Worm (Caenorhabditis elegans) whole organism, young adult: ENCODE data around the gene K02E7.11.
A peak's percentile ranks its signal among the peaks of the same experiment; 100 is the strongest.

Source experiments
- F23B12.7 ChIP-seq: sonication (generic microtip); optimal IDR thresholded peaks from 2 replicates; lab custom pipeline; 2017; ENCODE audit warnings: missing genetic modification characterization, mild to moderate bottlenecking, missing compliant biosample characterization, antibody characterized with exemption, moderate library complexity; ENCODE audit not compliant: insufficient read depth
- Y67H2A.10 ChIP-seq: fragments of 200-800 bp; sonication (Bioruptor generic); conservative IDR thresholded peaks from 2 replicates; pipeline ENCODE4 v1.3.6; 2022; ENCODE audit warnings: missing genetic modification reagents, missing genetic modification characterization, missing compliant biosample characterization
- aptf-3 ChIP-seq: fragments of 200-800 bp; sonication (Bioruptor generic); IDR thresholded peaks from 2 replicates; pipeline ENCODE4 v1.3.6; 2022; ENCODE audit warnings: missing genetic modification characterization, missing compliant biosample characterization
- athp-1 ChIP-seq: sonication (generic microtip); optimal IDR thresholded peaks from 2 replicates; lab custom pipeline; 2017; ENCODE audit warnings: mild to moderate bottlenecking, missing genetic modification characterization, missing compliant biosample characterization
- attf-5 ChIP-seq: fragments of 200-800 bp; sonication (Bioruptor generic); optimal IDR thresholded peaks from 2 replicates; lab custom pipeline; 2018; ENCODE audit warnings: mild to moderate bottlenecking, missing genetic modification characterization, missing compliant biosample characterization
- cebp-1 ChIP-seq, 2 experiments: fragments of 200-800 bp in 1 of 2; sonication (Bioruptor generic) in 1 of 2; sonication (generic microtip) in 1 of 2; IDR thresholded peaks in 1 of 2; optimal IDR thresholded peaks in 1 of 2; 2 replicates each; pipeline versions ENCODE4 v1.3.6 to Lab custom; 2017 to 2022; ENCODE audit warnings: missing compliant biosample characterization in 2 of 2, missing genetic modification characterization in 2 of 2, mild to moderate bottlenecking in 1 of 2, missing genetic modification reagents in 1 of 2, moderate library complexity in 1 of 2
- die-1 ChIP-seq: sonication (generic microtip); optimal IDR thresholded peaks from 2 replicates; lab custom pipeline; 2016; ENCODE audit warnings: missing genotype, mild to moderate bottlenecking, missing genetic modification characterization, missing compliant biosample characterization
- efl-1 ChIP-seq: fragments of 150-350 bp; optimal IDR thresholded peaks from 2 replicates; lab custom pipeline; 2014; ENCODE audit warnings: missing biosample characterization, missing genetic modification reagents, missing genetic modification characterization
- egl-18 ChIP-seq: fragments of 200-800 bp; sonication (Bioruptor generic); IDR thresholded peaks from 2 replicates; pipeline ENCODE4 v1.3.6; 2022; ENCODE audit warnings: missing genetic modification reagents, missing genetic modification characterization, missing compliant biosample characterization
- egrh-3 ChIP-seq: fragments of 200-800 bp; sonication (Bioruptor generic); IDR thresholded peaks from 2 replicates; pipeline ENCODE4 v1.3.6; 2022; ENCODE audit warnings: missing genetic modification reagents, missing genetic modification characterization, missing compliant biosample characterization
- ekl-4 ChIP-seq: fragments of 200-800 bp; sonication (Bioruptor generic); IDR thresholded peaks from 2 replicates; pipeline ENCODE4 v1.3.6; 2022; ENCODE audit warnings: missing genetic modification reagents, missing genetic modification characterization, missing compliant biosample characterization
- ets-4 ChIP-seq: fragments of 200-800 bp; sonication (Bioruptor generic); optimal IDR thresholded peaks from 2 replicates; lab custom pipeline; 2018; ENCODE audit warnings: mild to moderate bottlenecking, missing genetic modification characterization, missing compliant biosample characterization
- him-1 ChIP-seq: sonication (generic microtip); optimal IDR thresholded peaks from 2 replicates; lab custom pipeline; 2016; ENCODE audit warnings: missing genotype, missing genetic modification reagents, missing genetic modification characterization, missing compliant biosample characterization
- hrde-1 ChIP-seq: sonication (generic microtip); optimal IDR thresholded peaks from 2 replicates; lab custom pipeline; 2016; ENCODE audit warnings: missing genetic modification characterization, mild to moderate bottlenecking, missing compliant biosample characterization, moderate library complexity, missing genotype, missing genetic modification reagents, borderline replicate concordance
- lag-1 ChIP-seq: fragments of 200-800 bp; sonication (Bioruptor generic); IDR thresholded peaks from 2 replicates; pipeline ENCODE4 v1.3.6; 2022; ENCODE audit warnings: missing genetic modification reagents, missing genetic modification characterization, missing compliant biosample characterization
- lin-26 ChIP-seq: fragments of 200-800 bp; sonication (Bioruptor generic); IDR thresholded peaks from 2 replicates; pipeline ENCODE4 v1.3.6; 2022; ENCODE audit warnings: missing genetic modification reagents, missing genetic modification characterization, missing compliant biosample characterization
- lsy-27 ChIP-seq: sonication (generic microtip); optimal IDR thresholded peaks from 2 replicates; lab custom pipeline; 2017; ENCODE audit warnings: missing genetic modification characterization, mild to moderate bottlenecking, missing compliant biosample characterization, antibody characterized with exemption, missing genotype, borderline replicate concordance; ENCODE audit not compliant: insufficient read depth
- madf-10 ChIP-seq: sonication (generic microtip); optimal IDR thresholded peaks from 2 replicates; lab custom pipeline; 2016; ENCODE audit warnings: mild to moderate bottlenecking, missing genetic modification characterization, missing compliant biosample characterization
- madf-8 ChIP-seq: fragments of 200-800 bp; sonication (Bioruptor generic); conservative IDR thresholded peaks from 2 replicates; pipeline ENCODE4 v1.3.6; 2022; ENCODE audit warnings: missing genetic modification reagents, missing genetic modification characterization, missing compliant biosample characterization
- mel-28 ChIP-seq: sonication (generic microtip); optimal IDR thresholded peaks from 2 replicates; lab custom pipeline; 2016; ENCODE audit warnings: borderline replicate concordance, mild to moderate bottlenecking, missing genetic modification characterization, missing compliant biosample characterization
- mxl-1 ChIP-seq: sonication (generic microtip); optimal IDR thresholded peaks from 2 replicates; lab custom pipeline; 2016; ENCODE audit warnings: missing genetic modification characterization, missing compliant biosample characterization
- nhr-179 ChIP-seq: sonication (generic microtip); optimal IDR thresholded peaks from 2 replicates; lab custom pipeline; 2016; ENCODE audit warnings: mild to moderate bottlenecking, missing genetic modification characterization, missing compliant biosample characterization
- nhr-80 ChIP-seq: sonication (generic microtip); optimal IDR thresholded peaks from 2 replicates; lab custom pipeline; 2016; ENCODE audit warnings: missing genetic modification characterization, missing compliant biosample characterization
- pbrm-1 ChIP-seq: fragments of 200-800 bp; sonication (Bioruptor generic); IDR thresholded peaks from 2 replicates; pipeline ENCODE4 v1.3.6; 2022; ENCODE audit warnings: missing genetic modification reagents, missing genetic modification characterization, missing compliant biosample characterization
- pha-4 ChIP-seq: fragments of 150-350 bp; sonication (generic microtip); optimal IDR thresholded peaks from 2 replicates; lab custom pipeline; 2014; ENCODE audit warnings: missing biosample characterization, missing genetic modification reagents, missing genetic modification characterization
- rpc-1 ChIP-seq, 2 experiments: fragments of 150-350 bp in 1 of 2; sonication (generic microtip) in 1 of 2; optimal IDR thresholded peaks; 2 replicates each; lab custom pipeline; 2014 to 2018; ENCODE audit warnings: missing biosample characterization in 1 of 2, missing genetic modification characterization in 1 of 2, missing genetic modification reagents in 1 of 2, missing genotype in 1 of 2
- sdz-38 ChIP-seq: sonication (generic microtip); optimal IDR thresholded peaks from 2 replicates; lab custom pipeline; 2016; ENCODE audit warnings: missing genotype, missing genetic modification characterization, missing compliant biosample characterization
- sea-2 ChIP-seq: fragments of 200-800 bp; sonication (Bioruptor generic); IDR thresholded peaks from 2 replicates; pipeline ENCODE4 v1.3.6; 2022; ENCODE audit warnings: missing genetic modification characterization, missing compliant biosample characterization
- sptf-2 ChIP-seq: fragments of 200-800 bp; sonication (Bioruptor generic); optimal IDR thresholded peaks from 2 replicates; lab custom pipeline; 2018; ENCODE audit warnings: mild to moderate bottlenecking, missing genetic modification characterization, missing compliant biosample characterization
- tbp1 ChIP-seq: fragments of 200-800 bp; sonication (Bioruptor generic); optimal IDR thresholded peaks from 2 replicates; lab custom pipeline; 2018; ENCODE audit warnings: mild to moderate bottlenecking, missing genetic modification characterization, missing compliant biosample characterization
- tbx-9 ChIP-seq: sonication (generic microtip); optimal IDR thresholded peaks from 2 replicates; lab custom pipeline; 2016; ENCODE audit warnings: borderline replicate concordance, missing genetic modification characterization, inconsistent platforms, missing compliant biosample characterization
- tlf-1 ChIP-seq: fragments of 200-800 bp; sonication (Bioruptor generic); optimal IDR thresholded peaks from 2 replicates; lab custom pipeline; 2018; ENCODE audit warnings: mild to moderate bottlenecking, missing genetic modification characterization, missing compliant biosample characterization
- unc-62 ChIP-seq: fragments of 150-350 bp; optimal IDR thresholded peaks from 2 replicates; lab custom pipeline; 2014; ENCODE audit warnings: missing biosample characterization, missing genetic modification reagents, missing genetic modification characterization
- xnd-1 ChIP-seq: sonication (generic microtip); optimal IDR thresholded peaks from 2 replicates; lab custom pipeline; 2016; ENCODE audit warnings: missing genotype, missing genetic modification reagents, missing genetic modification characterization, missing compliant biosample characterization
- ztf-22 ChIP-seq: fragments of 200-800 bp; sonication (Bioruptor generic); optimal IDR thresholded peaks from 2 replicates; lab custom pipeline; 2018; ENCODE audit warnings: mild to moderate bottlenecking, missing genetic modification characterization, moderate library complexity, missing compliant biosample characterization
- ztf-3 ChIP-seq: fragments of 200-800 bp; sonication (Bioruptor generic); optimal IDR thresholded peaks from 2 replicates; lab custom pipeline; 2018; ENCODE audit warnings: mild to moderate bottlenecking, missing genetic modification characterization, missing compliant biosample characterization

Gene K02E7.11

DNA sequence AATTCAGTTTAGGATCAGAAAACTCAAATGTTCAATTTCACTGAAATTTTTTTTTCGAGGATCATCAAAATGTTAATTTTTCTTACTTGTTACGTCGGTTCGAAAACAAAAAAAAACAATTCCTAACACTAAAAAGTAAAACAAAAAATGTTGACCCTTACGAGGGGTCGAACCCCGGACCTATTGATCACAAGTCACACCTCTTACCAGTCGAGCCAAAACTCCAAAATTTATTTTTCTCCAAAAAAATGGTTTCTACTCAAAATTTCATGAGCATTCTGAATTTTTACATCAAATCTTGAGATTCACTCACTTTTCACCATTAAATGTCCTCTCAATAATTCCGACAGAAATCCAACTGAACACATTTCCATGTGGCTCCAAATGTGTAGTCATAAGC lies 26.9 kb upstream of the K02E7.11 start:
- TF ChIP-seq sea-2 (GFP tag; lab: Robert Waterston, UW): no peak
- peak; percentile 12 for TF ChIP-seq rpc-1 (optimal IDR thresholded peaks at IDR 0.05; lab: Kevin White, UChicago)
- TF ChIP-seq rpc-1 (tag; optimal IDR thresholded peaks at IDR 0.05; lab: Kevin White, UChicago): peak; percentile 55
- peak; percentile 66 for TF ChIP-seq tbp1 (GFP tag; lab: Kevin White, UChicago)
- TF ChIP-seq, all 124 proteins: peak for 2

DNA sequence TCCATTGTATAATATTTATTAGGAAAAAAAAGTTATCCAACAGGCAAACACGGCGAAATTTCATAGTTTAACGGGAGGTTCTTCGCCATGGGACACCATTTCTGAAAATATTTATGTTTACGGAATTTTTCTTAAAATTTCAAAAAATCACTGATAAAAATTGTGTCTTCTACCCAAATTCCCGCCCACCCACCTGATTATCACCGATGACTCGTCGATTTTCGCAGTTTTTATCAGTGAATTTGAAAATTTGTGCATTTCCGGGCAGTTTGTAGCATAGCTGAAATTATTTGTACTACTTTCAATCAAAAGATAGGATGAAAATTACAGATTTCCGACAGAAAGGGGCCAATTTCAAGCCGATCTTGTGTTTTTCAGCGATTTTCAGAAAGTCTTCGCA lies 26.1 kb upstream of the K02E7.11 start:
- TF ChIP-seq egrh-3 (GFP tag; lab: Robert Waterston, UW) (no peak), efl-1 (GFP tag; lab: Kevin White, UChicago) (no peak), him-1 (tag; lab: Kevin White, UChicago) (no peak), pbrm-1 (GFP tag; lab: Robert Waterston, UW) (no peak), lin-26 (no peak), die-1 (tag; lab: Kevin White, UChicago) (no peak), mel-28 (tag; lab: Kevin White, UChicago) (no peak), nhr-80 (tag; lab: Kevin White, UChicago) (peak; percentile 47), sptf-2 (GFP tag; lab: Kevin White, UChicago) (no peak), ets-4 (GFP tag; lab: Kevin White, UChicago) (peak; percentile 0), hrde-1 (tag; lab: Kevin White, UChicago) (no peak), lag-1 (no peak)

DNA sequence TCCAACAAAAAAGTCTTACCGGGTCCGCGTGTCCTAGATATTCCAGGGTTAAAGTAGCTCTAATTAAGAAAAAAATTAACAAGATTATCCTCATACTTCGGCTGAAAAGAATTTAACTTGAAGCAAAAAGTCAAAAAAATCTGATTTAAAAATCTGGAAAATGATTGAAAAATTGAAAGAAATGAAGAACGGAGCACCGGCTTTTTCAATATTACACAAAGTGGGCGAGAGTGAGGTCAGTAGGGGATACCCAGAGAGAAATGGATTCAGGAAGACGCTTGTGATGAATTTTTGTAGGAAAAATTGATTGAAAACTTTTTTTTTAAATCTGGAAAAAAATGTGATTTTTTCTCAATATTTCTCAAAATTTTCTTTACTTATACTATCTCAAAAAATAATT lies 25.4 kb upstream of the K02E7.11 start, which contains the start of gene pho-14:
pho-14 (minus strand) TSS at position 101 of the 400 bp plus-strand sequence.
- no peak for TF ChIP-seq cebp-1 (GFP tag; IDR thresholded peaks at IDR 0.05; lab: Robert Waterston, UW)
- TF ChIP-seq cebp-1 (tag; optimal IDR thresholded peaks at IDR 0.05; lab: Kevin White, UChicago): no peak
- no peak for TF ChIP-seq unc-62 (GFP tag; lab: Kevin White, UChicago)
- no peak for TF ChIP-seq tbp1 (GFP tag; lab: Kevin White, UChicago)
- TF ChIP-seq lsy-27 (tag; lab: Kevin White, UChicago): no peak
- TF ChIP-seq nhr-179 (tag; lab: Kevin White, UChicago): no peak
- TF ChIP-seq athp-1 (tag; lab: Kevin White, UChicago): no peak
- no peak for TF ChIP-seq attf-5 (GFP tag; lab: Kevin White, UChicago)
- no peak for TF ChIP-seq egl-18 (GFP tag; lab: Robert Waterston, UW)
- no peak for TF ChIP-seq aptf-3 (GFP tag; lab: Robert Waterston, UW)
- no peak for TF ChIP-seq F23B12.7
- TF ChIP-seq, all 124 proteins: peak for 0

DNA sequence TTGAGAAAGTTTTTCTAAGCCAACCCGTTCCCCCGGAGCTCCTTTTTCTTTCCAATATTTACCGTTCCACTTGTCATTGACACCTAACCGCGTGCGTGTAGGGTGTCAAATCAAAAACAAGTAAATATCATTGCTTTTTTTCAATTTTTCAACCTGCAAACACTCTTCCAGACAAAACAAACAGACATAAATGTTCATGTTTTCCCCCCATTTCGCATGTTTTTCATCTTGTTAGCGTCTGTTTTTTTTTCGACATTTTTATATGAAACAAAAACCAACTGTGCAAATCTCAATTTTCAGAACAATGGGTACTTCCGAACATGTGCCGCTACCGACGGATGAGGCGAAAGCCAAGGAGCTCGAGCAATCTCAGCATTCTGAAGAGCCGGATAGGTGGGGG lies 16.4 kb upstream of the K02E7.11 start, which contains the start of gene snf-3:
snf-3 (plus strand) TSS at position 301 of the 400 bp plus-strand sequence.
- TF ChIP-seq Y67H2A.10 (GFP tag; lab: Robert Waterston, UW) (no peak), ekl-4 (GFP tag; lab: Robert Waterston, UW) (no peak), madf-8 (GFP tag; lab: Robert Waterston, UW) (no peak), tbx-9 (tag; lab: Kevin White, UChicago) (no peak), ztf-3 (no peak), pha-4 (tag; lab: Kevin White, UChicago) (no peak), nhr-80 (tag; lab: Kevin White, UChicago) (no peak), sea-2 (GFP tag; lab: Robert Waterston, UW) (no peak), pbrm-1 (GFP tag; lab: Robert Waterston, UW) (no peak), ets-4 (GFP tag; lab: Kevin White, UChicago) (no peak), mxl-1 (tag; lab: Kevin White, UChicago) (no peak), xnd-1 (tag; lab: Kevin White, UChicago) (no peak), sdz-38 (tag; lab: Kevin White, UChicago) (no peak), madf-10 (tag; lab: Kevin White, UChicago) (no peak), tlf-1 (GFP tag; lab: Kevin White, UChicago) (no peak), ztf-22 (GFP tag; lab: Kevin White, UChicago) (no peak)
- TF ChIP-seq, all 124 proteins: peak for 0
